Worm (Caenorhabditis elegans): ENCODE measurements around the gene cog-1.

- TF ChIP-seq zag-1 (tag; optimal IDR thresholded peaks at IDR 0.05) (no peak), nhr-10 (tag; optimal IDR thresholded peaks at IDR 0.05) (no peak), hlh-11 (tag; optimal IDR thresholded peaks at IDR 0.05) (peak; percentile 5), aha-1 (tag) (no peak), dmd-8 (GFP tag; IDR thresholded peaks at IDR 0.05) (no peak), ama-1 (optimal IDR thresholded peaks at IDR 0.05) (no peak), php-3 (GFP tag; IDR thresholded peaks at IDR 0.05) (no peak), lin-15B (tag; optimal IDR thresholded peaks at IDR 0.05) (no peak), rbr-2 (tag; optimal IDR thresholded peaks at IDR 0.05) (no peak), snpc-4 (tag; optimal IDR thresholded peaks at IDR 0.05) (no peak), ZK546.5 (tag; optimal IDR thresholded peaks at IDR 0.05) (no peak)
Measured at ce11 chrII:14916848-14917247, 14.6 kb downstream of the cog-1 start.
